Worm (Caenorhabditis elegans): ENCODE measurements around the gene F19B10.2.

F19B10.2 gene

DNA sequence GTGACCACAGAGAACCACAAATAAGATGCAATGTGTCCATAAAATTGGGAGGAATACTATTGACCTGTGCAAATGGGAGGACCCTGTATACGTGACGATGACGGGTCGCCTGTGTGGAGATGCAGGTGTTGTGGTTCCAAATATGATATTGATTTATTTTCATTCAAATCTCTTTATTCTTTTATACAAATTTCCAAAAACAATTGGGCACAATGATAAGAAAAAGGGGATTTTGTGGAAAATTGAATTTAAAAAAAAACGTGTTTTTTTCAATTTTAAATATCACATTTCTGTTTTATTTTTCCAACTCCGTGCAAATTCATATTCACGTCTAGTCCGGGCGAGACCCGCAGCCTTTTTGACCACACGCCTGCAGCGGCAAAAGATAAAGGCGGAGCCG, at the start of gene F19B10.2:
TSS of gene F19B10.2 (plus strand) at position 301 of the 400 bp plus-strand sequence.
- no peak for TF ChIP-seq tag-97 (GFP tag; IDR thresholded peaks at IDR 0.05)
- no peak for TF ChIP-seq lsy-2 (tag; optimal IDR thresholded peaks at IDR 0.05)
- TF ChIP-seq nhr-48 (tag; optimal IDR thresholded peaks at IDR 0.05) = no peak

DNA sequence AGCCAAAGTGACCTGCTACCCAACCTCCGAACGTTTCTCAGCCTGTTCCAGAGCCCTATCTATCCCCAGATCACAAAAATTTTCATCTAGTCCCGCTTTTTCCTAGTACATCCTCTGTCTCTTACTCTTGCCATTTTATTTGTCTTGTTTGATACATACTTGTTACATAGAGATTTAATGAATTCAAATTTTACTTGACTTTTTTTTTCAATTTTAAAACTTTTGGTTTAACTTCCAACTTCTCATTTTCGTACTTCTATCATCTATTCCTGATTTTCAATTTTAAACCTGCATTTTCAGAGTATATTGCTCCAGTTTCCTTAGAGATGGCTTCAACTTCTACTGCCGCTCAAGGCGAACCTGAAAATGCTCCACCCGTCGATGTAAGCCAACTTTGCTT, 48.4 kb upstream of the F19B10.2 start, which contains the start of gene M151.3:
TSS of gene M151.3 (plus strand) at position 301 of the 400 bp plus-strand sequence.
- TF ChIP-seq unc-62 (GFP tag; optimal IDR thresholded peaks at IDR 0.05 in 1 of 2) = peak in 1 of 2 experiments; percentile 3
- no peak for TF ChIP-seq unc-62 (tag; optimal IDR thresholded peaks at IDR 0.05)
- no peak for TF ChIP-seq Y5F2A.4 (GFP tag; optimal IDR thresholded peaks at IDR 0.05)

DNA sequence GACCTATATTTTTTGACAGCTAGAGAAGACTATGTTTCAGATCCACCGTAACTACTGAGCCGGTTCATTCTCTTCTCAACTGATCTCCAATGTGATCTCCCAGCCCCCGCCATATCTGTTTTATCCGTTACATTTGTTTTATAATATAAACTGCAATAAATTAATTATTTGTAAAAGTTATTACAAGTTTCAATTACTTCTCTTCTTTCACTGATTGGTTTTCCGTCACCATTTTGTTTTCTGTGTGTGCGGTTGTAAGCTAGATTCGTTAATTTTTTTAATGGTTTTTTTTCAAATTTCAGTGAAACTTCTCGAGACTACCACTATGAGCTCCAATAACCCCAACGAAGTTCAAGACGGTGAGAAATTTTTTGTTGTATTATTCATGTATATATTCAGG, 44.5 kb upstream of the F19B10.2 start, which contains the start of gene M151.2:
TSS of gene M151.2 (plus strand) at position 301 of the 400 bp plus-strand sequence.
- TF ChIP-seq jun-1 (tag; optimal IDR thresholded peaks at IDR 0.05) (no peak), F49E8.2 (tag; optimal IDR thresholded peaks at IDR 0.05; ENCODE audit: borderline replicate concordance) (no peak), aly-2 (tag; optimal IDR thresholded peaks at IDR 0.05) (no peak), lin-13 (GFP tag; optimal IDR thresholded peaks at IDR 0.05) (no peak), hlh-30 (tag; optimal IDR thresholded peaks at IDR 0.05; ENCODE audit: insufficient read depth) (no peak), hlh-11 (tag; optimal IDR thresholded peaks at IDR 0.05) (no peak), ceh-82 (tag; optimal IDR thresholded peaks at IDR 0.05) (no peak), daf-16 (GFP tag; optimal IDR thresholded peaks at IDR 0.05) (no peak), daf-16 (tag; optimal IDR thresholded peaks at IDR 0.05) (no peak), egl-27 (tag; optimal IDR thresholded peaks at IDR 0.05) (no peak), cey-2 (tag; optimal IDR thresholded peaks at IDR 0.05; ENCODE audit: borderline replicate concordance, insufficient read depth) (no peak), saeg-2 (GFP tag; IDR thresholded peaks at IDR 0.05) (no peak), tra-1 (GFP tag; IDR thresholded peaks at IDR 0.05) (no peak), lin-15B (tag; optimal IDR thresholded peaks at IDR 0.05) (no peak), spr-1 (tag; optimal IDR thresholded peaks at IDR 0.05) (no peak), php-3 (GFP tag; IDR thresholded peaks at IDR 0.05) (no peak)

DNA sequence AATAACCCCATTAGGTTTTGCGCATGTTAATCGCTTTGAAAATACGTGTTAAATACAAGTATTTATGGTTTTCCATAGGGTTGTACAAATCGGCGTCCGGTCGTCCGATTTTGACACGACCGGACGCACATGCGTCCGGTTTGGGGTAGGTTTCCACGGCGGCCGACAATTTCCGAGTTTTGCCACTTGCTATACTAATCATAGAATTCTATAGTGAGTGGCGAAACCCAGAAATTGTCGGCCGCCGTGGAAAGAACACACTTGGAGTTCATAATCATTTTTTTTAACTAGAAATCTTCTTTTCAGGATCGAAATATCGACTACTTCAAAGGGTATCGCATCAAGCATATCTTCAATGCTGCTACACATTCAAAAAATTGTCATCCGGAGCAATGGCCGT, 40.5 kb upstream of the F19B10.2 start:
- TF ChIP-seq unc-62 (GFP tag; optimal IDR thresholded peaks at IDR 0.05 in 1 of 2) = peak in 1 of 2 experiments; percentile 82
- TF ChIP-seq unc-62 (tag; optimal IDR thresholded peaks at IDR 0.05) = no peak
- TF ChIP-seq Y48G9A.11 (GFP tag; IDR thresholded peaks at IDR 0.05) = no peak

DNA sequence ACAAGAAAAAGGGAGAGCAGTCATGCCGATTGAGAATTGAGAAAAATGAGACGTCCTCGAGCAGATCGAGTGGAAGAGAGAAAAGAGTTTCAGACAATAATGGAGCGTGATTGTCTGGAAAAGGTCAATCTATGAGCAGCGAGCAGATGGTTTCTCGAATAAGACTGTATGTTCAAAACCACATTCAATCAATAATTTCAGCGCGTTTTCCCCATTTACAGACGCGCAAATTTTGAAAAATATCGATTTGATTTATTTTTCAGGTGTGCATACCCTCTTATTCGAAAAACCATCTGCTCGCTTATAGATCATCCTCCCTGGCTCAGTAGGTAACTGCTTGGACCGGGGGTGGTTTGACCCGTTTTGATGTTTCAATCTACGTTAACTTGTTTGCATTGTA, 36.0 kb upstream of the F19B10.2 start, which contains the start of gene fbxb-31:
TSS of gene fbxb-31 (minus strand) at position 101 of the 400 bp plus-strand sequence.
- no peak for TF ChIP-seq lin-29 (GFP tag; IDR thresholded peaks at IDR 0.05)
- TF ChIP-seq nhr-41 (GFP tag; IDR thresholded peaks at IDR 0.05) = no peak
- no peak for TF ChIP-seq snpc-4 (tag; optimal IDR thresholded peaks at IDR 0.05)
- TF ChIP-seq nhr-10 (tag; optimal IDR thresholded peaks at IDR 0.05) = no peak
- TF ChIP-seq hmg-1.1 (GFP tag; IDR thresholded peaks at IDR 0.05) = no peak
- TF ChIP-seq egl-43 (GFP tag; IDR thresholded peaks at IDR 0.05) = no peak
- TF ChIP-seq gei-8 (GFP tag; optimal IDR thresholded peaks at IDR 0.05) = no peak
- TF ChIP-seq lim-7 (GFP tag; IDR thresholded peaks at IDR 0.05) = no peak
- no peak for TF ChIP-seq unc-39 (tag; optimal IDR thresholded peaks at IDR 0.05)
- no peak for TF ChIP-seq attf-4 (tag; optimal IDR thresholded peaks at IDR 0.05)
- no peak for TF ChIP-seq lsy-2 (tag; optimal IDR thresholded peaks at IDR 0.05)
- TF ChIP-seq Y48G9A.11 (GFP tag; IDR thresholded peaks at IDR 0.05) = no peak
- no peak for TF ChIP-seq spr-3 (GFP tag; optimal IDR thresholded peaks at IDR 0.05)
- TF ChIP-seq hlh-30 (tag; optimal IDR thresholded peaks at IDR 0.05; ENCODE audit: insufficient read depth) = no peak

All from whole organism, L4 larva.